Worm (Caenorhabditis elegans) whole organism, mixed stage, embryonic: ENCODE measurements around the gene sre-6.

Source experiments
- blmp-1 ChIP-seq: fragments of 150-350 bp; optimal IDR thresholded peaks from 2 replicates; lab custom pipeline; 2014; ENCODE audit warnings: missing biosample characterization, missing genetic modification characterization
- hlh-1 ChIP-seq: fragments of 150-350 bp; optimal IDR thresholded peaks from 2 replicates; lab custom pipeline; 2014; ENCODE audit warnings: missing biosample characterization, missing genetic modification reagents, missing genetic modification characterization
- lin-13 ChIP-seq: fragments of 150-350 bp; optimal IDR thresholded peaks from 2 replicates; lab custom pipeline; 2014; ENCODE audit warnings: missing biosample characterization, missing genetic modification characterization
- mls-2 ChIP-seq: sonication (generic microtip); optimal IDR thresholded peaks from 2 replicates; lab custom pipeline; 2016; ENCODE audit warnings: mild to moderate bottlenecking, missing genetic modification characterization, moderate library complexity, missing compliant biosample characterization
- nhr-237 ChIP-seq: fragments of 150-350 bp; optimal IDR thresholded peaks from 2 replicates; lab custom pipeline; 2014; ENCODE audit warnings: missing biosample characterization, missing genetic modification characterization
- nhr-76 ChIP-seq: sonication (generic microtip); optimal IDR thresholded peaks from 2 replicates; lab custom pipeline; 2017; ENCODE audit warnings: missing biosample characterization, missing genetic modification characterization
- pha-4 ChIP-seq: fragments of 150-350 bp; optimal IDR thresholded peaks from 2 replicates; lab custom pipeline; 2018; ENCODE audit warnings: missing biosample characterization, missing genetic modification reagents, missing genetic modification characterization
- snpc-4 ChIP-seq: fragments of 150-350 bp; optimal IDR thresholded peaks from 2 replicates; lab custom pipeline; 2014; ENCODE audit warnings: missing biosample characterization, missing genetic modification characterization
- sptf-1 ChIP-seq: sonication (generic microtip); optimal IDR thresholded peaks from 2 replicates; lab custom pipeline; 2017; ENCODE audit warnings: mild to moderate bottlenecking, missing genetic modification characterization, moderate library complexity, missing compliant biosample characterization
- tbx-8 ChIP-seq: fragments of 200-800 bp; sonication (Bioruptor generic); optimal IDR thresholded peaks from 2 replicates; lab custom pipeline; 2018; ENCODE audit warnings: mild to moderate bottlenecking, missing genetic modification characterization, moderate library complexity, missing compliant biosample characterization
- unc-39 ChIP-seq: fragments of 150-350 bp; optimal IDR thresholded peaks from 2 replicates; lab custom pipeline; 2014; ENCODE audit warnings: missing biosample characterization, missing genetic modification characterization

ce11 chrV:10724472-10724871 is 38.1 kb downstream of the sre-6 start:
- no peak for TF ChIP-seq nhr-76 (tag; lab: Kevin White, UChicago)
- TF ChIP-seq sptf-1, result no peak
- TF ChIP-seq lin-13, result no peak
- no peak for TF ChIP-seq pha-4
- TF ChIP-seq mls-2 (tag; lab: Kevin White, UChicago), result no peak
- TF ChIP-seq hlh-1 (tag; lab: Kevin White, UChicago), result no peak
- TF ChIP-seq snpc-4 (tag; lab: Kevin White, UChicago), result no peak
- TF ChIP-seq blmp-1 (tag; lab: Kevin White, UChicago), result no peak
- TF ChIP-seq tbx-8 (GFP tag; lab: Kevin White, UChicago), result no peak
- no peak for TF ChIP-seq nhr-237 (tag; lab: Kevin White, UChicago)
- TF ChIP-seq unc-39, result no peak
